Fruit fly (Drosophila melanogaster) whole organism, embryonic: Measurements from ENCODE around the gene CG32202.

Experiments used
- CG10274 ChIP-seq: fragments of 200-800 bp; sonication (Bioruptor generic); optimal IDR thresholded peaks from 3 replicates; lab custom pipeline; 2017; ENCODE audit warnings: missing biosample characterization, mild to moderate bottlenecking, missing genetic modification characterization
- CG10321 ChIP-seq: fragments of 200-800 bp; sonication (Bioruptor generic); IDR thresholded peaks from 2 replicates; pipeline ENCODE4 v1.3.6; 2022; ENCODE audit warnings: missing biosample characterization, missing genetic modification characterization
- Chrac-16 ChIP-seq: fragments of 200-800 bp; sonication (Bioruptor generic); optimal IDR thresholded peaks from 3 replicates; lab custom pipeline; 2016; ENCODE audit warnings: missing biosample characterization, missing genetic modification characterization
- Hr51 ChIP-seq, 2 experiments: fragments of 200-800 bp; sonication (Bioruptor generic); optimal IDR thresholded peaks; 2 replicates in 1 of 2; 3 replicates in 1 of 2; lab custom pipeline; 2016 to 2018; ENCODE audit warnings: missing biosample characterization in 2 of 2, missing genetic modification characterization in 2 of 2, mild to moderate bottlenecking in 1 of 2, moderate library complexity in 1 of 2
- Pdp1 ChIP-seq, 2 experiments: fragments of 200-800 bp; sonication (Bioruptor generic); optimal IDR thresholded peaks; 3 replicates each; lab custom pipeline; 2016; ENCODE audit warnings: missing biosample characterization in 2 of 2, missing genetic modification characterization in 2 of 2, mild to moderate bottlenecking in 1 of 2, moderate library complexity in 1 of 2
- dm ChIP-seq: fragments of 200-800 bp; sonication (Bioruptor generic); optimal IDR thresholded peaks from 3 replicates; lab custom pipeline; 2016; ENCODE audit warnings: missing biosample characterization, missing genetic modification characterization
- eyg ChIP-seq: fragments of 200-800 bp; sonication (Bioruptor generic); optimal IDR thresholded peaks from 3 replicates; lab custom pipeline; 2016; ENCODE audit warnings: missing biosample characterization, missing genetic modification characterization
- kni ChIP-seq: fragments of 200-800 bp; sonication (Bioruptor generic); optimal IDR thresholded peaks from 3 replicates; lab custom pipeline; 2017; ENCODE audit warnings: mild to moderate bottlenecking, missing biosample characterization, missing genetic modification reagents, missing genetic modification characterization
- ssp ChIP-seq: fragments of 200-800 bp; sonication (Bioruptor generic); IDR thresholded peaks from 2 replicates; pipeline ENCODE4 v1.3.6; 2022; ENCODE audit warnings: missing biosample characterization, missing genetic modification characterization

- TF ChIP-seq Hr51 (GFP tag; optimal IDR thresholded peaks at IDR 0.05; lab: Kevin White, UChicago) (no peak), kni (GFP tag; lab: Kevin White, UChicago) (no peak), dm (GFP tag; lab: Kevin White, UChicago) (no peak), ssp (no peak), CG10321 (GFP tag; lab: Robert Waterston, UW) (no peak), Pdp1 (GFP tag; optimal IDR thresholded peaks at IDR 0.05; lab: Kevin White, UChicago) (no peak), CG10274 (GFP tag; lab: Kevin White, UChicago) (no peak), eyg (GFP tag; lab: Kevin White, UChicago) (no peak), Chrac-16 (GFP tag; lab: Kevin White, UChicago) (no peak)
Observed at dm6 chr3L:18669874-18670273, 12.1 kb upstream of the CG32202 start.
